Worm (Caenorhabditis elegans) whole organism, L2 larva: ENCODE results near the gene spp-28.

Source experiments
- alr-1 ChIP-seq: fragments of 150-350 bp; optimal IDR thresholded peaks from 2 replicates; lab custom pipeline; 2014; ENCODE audit warnings: missing biosample characterization, missing genetic modification characterization
- ama-1 ChIP-seq: fragments of 150-350 bp; optimal IDR thresholded peaks from 2 replicates; lab custom pipeline; 2018; ENCODE audit warnings: inconsistent platforms
- blmp-1 ChIP-seq: sonication (generic microtip); optimal IDR thresholded peaks from 2 replicates; lab custom pipeline; 2017; ENCODE audit warnings: missing genetic modification characterization, mild to moderate bottlenecking, missing compliant biosample characterization, antibody characterized with exemption, moderate library complexity; ENCODE audit not compliant: insufficient read depth
- lsy-2 ChIP-seq, 2 experiments: fragments of 150-350 bp in 1 of 2; sonication (generic microtip) in 1 of 2; optimal IDR thresholded peaks; 2 replicates each; lab custom pipeline; 2014 to 2017; ENCODE audit warnings: missing biosample characterization in 2 of 2, missing genetic modification characterization in 2 of 2
- nhr-11 ChIP-seq: fragments of 150-350 bp; optimal IDR thresholded peaks from 2 replicates; lab custom pipeline; 2014; ENCODE audit warnings: missing biosample characterization, missing genetic modification characterization
- nhr-12 ChIP-seq: fragments of 150-350 bp; optimal IDR thresholded peaks from 2 replicates; lab custom pipeline; 2014; ENCODE audit warnings: missing biosample characterization, missing genetic modification characterization
- peb-1 ChIP-seq: fragments of 150-350 bp; optimal IDR thresholded peaks from 2 replicates; lab custom pipeline; 2014; ENCODE audit warnings: missing biosample characterization, missing genetic modification characterization
- snpc-4 ChIP-seq: fragments of 150-350 bp; optimal IDR thresholded peaks from 2 replicates; lab custom pipeline; 2014; ENCODE audit warnings: missing biosample characterization, missing genetic modification characterization
- unc-62 ChIP-seq: fragments of 150-350 bp; optimal IDR thresholded peaks from 2 replicates; lab custom pipeline; 2014; ENCODE audit warnings: missing biosample characterization, missing genetic modification reagents, missing genetic modification characterization

- no peak for TF ChIP-seq alr-1
- TF ChIP-seq nhr-11 (tag; lab: Kevin White, UChicago) = no peak
- TF ChIP-seq ama-1 (lab: Kevin White, UChicago) = no peak
- no peak for TF ChIP-seq blmp-1 (tag; lab: Kevin White, UChicago)
- TF ChIP-seq peb-1 (tag; lab: Kevin White, UChicago) = no peak
- TF ChIP-seq nhr-12 (tag; lab: Kevin White, UChicago) = no peak
- no peak for TF ChIP-seq lsy-2 (tag; optimal IDR thresholded peaks at IDR 0.05; lab: Kevin White, UChicago)
- TF ChIP-seq snpc-4 (tag; lab: Kevin White, UChicago) = no peak
- TF ChIP-seq unc-62 (GFP tag; lab: Kevin White, UChicago) = no peak
Observed at ce11 chrIII:4194349-4195110, 4.4 kb upstream of the spp-28 start.
